Fruit fly (Drosophila melanogaster) whole organism, embryonic: ENCODE data around the gene Sur-8.

ENCODE experiments used
- Abd-B ChIP-seq: fragments of 200-800 bp; sonication (Bioruptor generic); optimal IDR thresholded peaks from 2 replicates; lab custom pipeline; 2018; ENCODE audit warnings: missing biosample characterization, mild to moderate bottlenecking, missing genetic modification characterization, moderate library complexity
- Aef1 ChIP-seq: fragments of 200-800 bp; sonication (Bioruptor generic); IDR thresholded peaks from 3 replicates; pipeline ENCODE4 v1.3.6; 2022; ENCODE audit warnings: missing biosample characterization, missing genetic modification characterization
- B-H1 ChIP-seq: fragments of 200-800 bp; sonication (Bioruptor generic); IDR thresholded peaks from 3 replicates; pipeline ENCODE4 v1.3.6; 2022; ENCODE audit warnings: missing biosample characterization, missing genetic modification characterization
- BEAF-32 ChIP-seq: fragments of 200-800 bp; sonication (Bioruptor generic); optimal IDR thresholded peaks from 3 replicates; lab custom pipeline; 2017; ENCODE audit warnings: missing biosample characterization, missing genetic modification characterization, mild to moderate bottlenecking, moderate library complexity, missing genetic modification reagents
- Bgb ChIP-seq: fragments of 200-800 bp; sonication (Bioruptor generic); IDR thresholded peaks from 2 replicates; pipeline ENCODE4 v1.3.6; 2022; ENCODE audit warnings: missing biosample characterization, missing genetic modification characterization; ENCODE audit not compliant: partially characterized antibody
- CG1024 ChIP-seq: fragments of 200-800 bp; sonication (Bioruptor generic); IDR thresholded peaks from 2 replicates; pipeline ENCODE4 v1.3.6; 2022; ENCODE audit warnings: missing biosample characterization, missing genetic modification characterization
- CG11695 ChIP-seq: fragments of 200-800 bp; sonication (Bioruptor generic); IDR thresholded peaks from 3 replicates; pipeline ENCODE4 v1.3.6; 2022; ENCODE audit warnings: missing biosample characterization, missing genetic modification characterization
- CG12769 ChIP-seq: fragments of 200-800 bp; sonication (Bioruptor generic); optimal IDR thresholded peaks from 2 replicates; lab custom pipeline; 2019; ENCODE audit warnings: missing biosample characterization, mild to moderate bottlenecking, missing genetic modification characterization, moderate library complexity
- CG13296 ChIP-seq: fragments of 200-800 bp; sonication (Bioruptor generic); optimal IDR thresholded peaks from 3 replicates; lab custom pipeline; 2018; ENCODE audit warnings: missing biosample characterization, mild to moderate bottlenecking, missing genetic modification characterization
- CG13624 ChIP-seq: fragments of 200-800 bp; sonication (Bioruptor generic); optimal IDR thresholded peaks from 2 replicates; lab custom pipeline; 2016; ENCODE audit warnings: missing biosample characterization, missing genetic modification characterization
- CG1602 ChIP-seq: fragments of 200-800 bp; sonication (Bioruptor generic); optimal IDR thresholded peaks from 3 replicates; lab custom pipeline; 2016; ENCODE audit warnings: missing biosample characterization, missing genetic modification characterization
- CG1647 ChIP-seq: fragments of 200-800 bp; sonication (Bioruptor generic); optimal IDR thresholded peaks from 3 replicates; lab custom pipeline; 2016; ENCODE audit warnings: missing biosample characterization, missing genetic modification characterization
- CG17361 ChIP-seq: fragments of 200-800 bp; sonication (Bioruptor generic); IDR thresholded peaks from 3 replicates; pipeline ENCODE4 v1.3.6; 2022; ENCODE audit warnings: missing biosample characterization, missing genetic modification characterization
- CG18011 ChIP-seq: fragments of 200-800 bp; sonication (Bioruptor generic); optimal IDR thresholded peaks from 2 replicates; lab custom pipeline; 2017; ENCODE audit warnings: missing biosample characterization, missing genetic modification characterization, mild to moderate bottlenecking, moderate library complexity, missing genotype
- CG2120 ChIP-seq: fragments of 200-800 bp; sonication (Bioruptor generic); optimal IDR thresholded peaks from 3 replicates; lab custom pipeline; 2016; ENCODE audit warnings: missing biosample characterization, missing genetic modification characterization
- CG2199 ChIP-seq: fragments of 200-800 bp; sonication (Bioruptor generic); IDR thresholded peaks from 3 replicates; pipeline ENCODE4 v1.3.6; 2022; ENCODE audit warnings: missing biosample characterization, missing genetic modification characterization
- CG2678 ChIP-seq: fragments of 200-800 bp; sonication (Bioruptor generic); optimal IDR thresholded peaks from 3 replicates; lab custom pipeline; 2019; ENCODE audit warnings: missing biosample characterization, mild to moderate bottlenecking, missing genetic modification characterization, moderate library complexity
- CG2712 ChIP-seq: fragments of 200-800 bp; optimal IDR thresholded peaks from 3 replicates; lab custom pipeline; 2019; ENCODE audit warnings: missing biosample characterization, mild to moderate bottlenecking, missing genetic modification characterization, moderate library complexity
- CG3838 ChIP-seq: fragments of 200-800 bp; sonication (Bioruptor generic); optimal IDR thresholded peaks from 3 replicates; lab custom pipeline; 2016; ENCODE audit warnings: missing biosample characterization, missing genetic modification characterization
- CG43689 ChIP-seq: fragments of 200-800 bp; sonication (Bioruptor generic); IDR thresholded peaks from 2 replicates; pipeline ENCODE4 v1.3.6; 2022; ENCODE audit warnings: missing biosample characterization, missing genetic modification characterization
- CG6791 ChIP-seq: fragments of 200-800 bp; sonication (Bioruptor generic); IDR thresholded peaks from 3 replicates; pipeline ENCODE4 v1.3.6; 2022; ENCODE audit warnings: missing biosample characterization, missing genetic modification characterization; ENCODE audit not compliant: partially characterized antibody
- Camta ChIP-seq: fragments of 200-800 bp; sonication (Bioruptor generic); optimal IDR thresholded peaks from 2 replicates; lab custom pipeline; 2016; ENCODE audit warnings: missing biosample characterization, missing genetic modification characterization
- Chrac-16 ChIP-seq: fragments of 200-800 bp; sonication (Bioruptor generic); optimal IDR thresholded peaks from 3 replicates; lab custom pipeline; 2016; ENCODE audit warnings: missing biosample characterization, missing genetic modification characterization
- Dip3 ChIP-seq: fragments of 200-800 bp; sonication (Bioruptor generic); optimal IDR thresholded peaks from 3 replicates; lab custom pipeline; 2016; ENCODE audit warnings: missing biosample characterization, missing genetic modification characterization
- Hr78 ChIP-seq, 2 experiments: fragments of 200-800 bp in 1 of 2; fragments of >200 bp in 1 of 2; sonication (Bioruptor generic) in 1 of 2; optimal IDR thresholded peaks; 2 replicates each; lab custom pipeline; 2017 to 2019; ENCODE audit warnings: missing biosample characterization in 2 of 2, missing genetic modification characterization in 2 of 2, mild to moderate bottlenecking in 1 of 2, moderate library complexity in 1 of 2
- Hsf ChIP-seq: fragments of 200-800 bp; sonication (Bioruptor generic); optimal IDR thresholded peaks from 3 replicates; lab custom pipeline; 2016; ENCODE audit warnings: missing biosample characterization, missing genetic modification characterization
- Lim3 ChIP-seq: fragments of 200-800 bp; sonication (Bioruptor generic); IDR thresholded peaks from 2 replicates; pipeline ENCODE4 v1.3.6; 2022; ENCODE audit warnings: missing biosample characterization, missing genetic modification characterization
- Med ChIP-seq: fragments of 200-800 bp; sonication (Bioruptor generic); peaks from one replicate; lab custom pipeline; 2016; ENCODE audit warnings: missing biosample characterization, missing genetic modification characterization, mild to moderate bottlenecking, inconsistent platforms, moderate library complexity
- NFAT ChIP-seq: fragments of 200-800 bp; sonication (Bioruptor generic); IDR thresholded peaks from 2 replicates; pipeline ENCODE4 v1.3.6; 2022; ENCODE audit warnings: missing biosample characterization, missing genetic modification characterization
- Nf-YB ChIP-seq: fragments of 200-800 bp; sonication (Bioruptor generic); optimal IDR thresholded peaks from 3 replicates; lab custom pipeline; 2019; ENCODE audit warnings: missing biosample characterization, mild to moderate bottlenecking, missing genetic modification characterization, moderate library complexity
- Opbp ChIP-seq: fragments of 200-800 bp; sonication (Bioruptor generic); IDR thresholded peaks from 3 replicates; pipeline ENCODE4 v1.3.6; 2022; ENCODE audit warnings: missing biosample characterization, missing genetic modification characterization; ENCODE audit not compliant: partially characterized antibody
- al ChIP-seq: fragments of 200-800 bp; sonication (Bioruptor generic); IDR thresholded peaks from 2 replicates; pipeline ENCODE4 v1.3.6; 2022; ENCODE audit warnings: missing biosample characterization, missing genetic modification characterization
- cato ChIP-seq: fragments of 200-800 bp; sonication (Bioruptor generic); optimal IDR thresholded peaks from 2 replicates; lab custom pipeline; 2016; ENCODE audit warnings: missing biosample characterization, missing genetic modification characterization, borderline replicate concordance
- dmrt99B ChIP-seq: fragments of 200-800 bp; sonication (Bioruptor generic); optimal IDR thresholded peaks from 2 replicates; lab custom pipeline; 2018; ENCODE audit warnings: missing biosample characterization, mild to moderate bottlenecking, missing genetic modification characterization, moderate library complexity
- fd64A ChIP-seq: fragments of 200-800 bp; sonication (Bioruptor generic); optimal IDR thresholded peaks from 3 replicates; lab custom pipeline; 2018; ENCODE audit warnings: missing biosample characterization, mild to moderate bottlenecking, missing genetic modification characterization
- fu2 ChIP-seq: fragments of 200-800 bp; sonication (Bioruptor generic); optimal IDR thresholded peaks from 2 replicates; lab custom pipeline; 2016; ENCODE audit warnings: missing biosample characterization, missing genetic modification characterization
- ind ChIP-seq: fragments of 200-800 bp; sonication (Bioruptor generic); optimal IDR thresholded peaks from 3 replicates; lab custom pipeline; 2016; ENCODE audit warnings: missing biosample characterization, missing genetic modification characterization
- jumu ChIP-seq: fragments of 200-800 bp; sonication (Bioruptor generic); optimal IDR thresholded peaks from 3 replicates; lab custom pipeline; 2016; ENCODE audit warnings: missing biosample characterization, missing genetic modification characterization
- ken ChIP-seq: fragments of 200-800 bp; sonication (Bioruptor generic); IDR thresholded peaks from 3 replicates; pipeline ENCODE4 v1.3.6; 2022; ENCODE audit warnings: missing biosample characterization, missing genetic modification characterization
- lbe ChIP-seq: fragments of 200-800 bp; sonication (Bioruptor generic); optimal IDR thresholded peaks from 2 replicates; lab custom pipeline; 2016; ENCODE audit warnings: missing biosample characterization, mild to moderate bottlenecking, missing genetic modification characterization
- pb ChIP-seq: fragments of 200-800 bp; sonication (Bioruptor generic); optimal IDR thresholded peaks from 3 replicates; lab custom pipeline; 2016; ENCODE audit warnings: missing biosample characterization, missing genetic modification characterization
- sc ChIP-seq, 3 experiments: fragments of >200 bp in 2 of 3; fragments of 200-800 bp in 1 of 3; sonication (Bioruptor generic) in 1 of 3; optimal IDR thresholded peaks; 2 replicates in 2 of 3; 3 replicates in 1 of 3; lab custom pipeline; 2017; ENCODE audit warnings: mild to moderate bottlenecking in 1 of 3, missing biosample characterization in 1 of 3, missing genetic modification characterization in 1 of 3, missing genetic modification reagents in 1 of 3
- slbo ChIP-seq: fragments of 200-800 bp; sonication (Bioruptor generic); IDR thresholded peaks from 2 replicates; pipeline ENCODE4 v1.3.6; 2022; ENCODE audit warnings: missing biosample characterization, missing genetic modification characterization
- slou ChIP-seq: fragments of 200-800 bp; sonication (Bioruptor generic); optimal IDR thresholded peaks from 3 replicates; lab custom pipeline; 2016; ENCODE audit warnings: missing biosample characterization, missing genetic modification characterization
- sna ChIP-seq: fragments of 200-800 bp; sonication (Bioruptor generic); IDR thresholded peaks from 2 replicates; pipeline ENCODE4 v1.3.6; 2022; ENCODE audit warnings: missing biosample characterization, missing genetic modification characterization; ENCODE audit not compliant: partially characterized antibody
- stc ChIP-seq: fragments of 200-800 bp; sonication (Bioruptor generic); IDR thresholded peaks from 2 replicates; pipeline ENCODE4 v1.3.6; 2022; ENCODE audit warnings: missing biosample characterization, missing genetic modification characterization
- tio ChIP-seq: fragments of 200-800 bp; sonication (Bioruptor generic); optimal IDR thresholded peaks from 2 replicates; lab custom pipeline; 2017; ENCODE audit warnings: missing biosample characterization, missing genetic modification characterization, inconsistent platforms
- wor ChIP-seq: fragments of 200-800 bp; sonication (Bioruptor generic); IDR thresholded peaks from 2 replicates; pipeline ENCODE4 v1.3.6; 2022; ENCODE audit warnings: missing biosample characterization, missing genetic modification characterization
- zen2 ChIP-seq: fragments of 200-800 bp; sonication (Bioruptor generic); IDR thresholded peaks from 3 replicates; pipeline ENCODE4 v1.3.6; 2022; ENCODE audit warnings: missing biosample characterization, missing genetic modification characterization; ENCODE audit not compliant: partially characterized antibody

The Sur-8 gene

DNA sequence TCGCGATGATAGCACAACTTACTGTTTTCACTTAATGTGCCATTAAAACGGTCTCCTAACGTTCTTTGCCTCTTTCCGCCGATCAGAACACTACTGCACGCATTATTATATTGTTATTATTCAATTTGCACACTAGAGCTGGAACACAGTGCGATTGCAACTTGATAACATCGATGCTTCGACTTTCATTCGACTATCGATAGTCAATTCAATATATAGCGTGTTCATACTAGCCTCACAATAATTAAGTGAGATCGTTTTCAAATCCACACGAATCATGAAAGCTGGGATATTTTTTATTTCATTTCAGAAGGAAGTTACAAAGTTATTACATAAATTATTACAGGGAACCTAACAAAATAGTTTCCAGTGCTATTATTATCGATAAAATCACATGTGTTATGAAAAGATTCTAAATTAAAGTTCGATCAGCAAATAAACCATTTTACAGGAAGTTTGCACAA lies 994 bp downstream of the Sur-8 start (continued):
- TF ChIP-seq BEAF-32 (GFP tag; lab: Kevin White, UChicago) (peak; percentile 90), sc (optimal IDR thresholded peaks at IDR 0.05; lab: Kevin White, UChicago) (no peak), sc (GFP tag; optimal IDR thresholded peaks at IDR 0.05; lab: Kevin White, UChicago) (no peak), Abd-B (GFP tag; lab: Kevin White, UChicago) (no peak), Bgb (peak; percentile 86), CG2712 (tag; lab: Kevin White, UChicago) (peak; percentile 52), ind (GFP tag; lab: Kevin White, UChicago) (peak; percentile 33), CG2120 (GFP tag; lab: Kevin White, UChicago) (peak; percentile 86), CG2199 (GFP tag; lab: Robert Waterston, UW) (0 out of 3 replicates have a peak, but pooled peaks have one; percentile 53), B-H1 (GFP tag; lab: Robert Waterston, UW) (peak; percentile 44), Camta (peak; percentile 53), tio (GFP tag; lab: Kevin White, UChicago) (peak; percentile 27), fd64A (GFP tag; lab: Kevin White, UChicago) (no peak), CG1647 (GFP tag; lab: Kevin White, UChicago) (no peak), CG11695 (GFP tag; lab: Robert Waterston, UW) (0 out of 3 replicates have a peak, but pooled peaks have one; percentile 44), Hsf (GFP tag; lab: Kevin White, UChicago) (peak; percentile 82), CG1024 (peak; percentile 71), zen2 (GFP tag; lab: Robert Waterston, UW) (peak; percentile 63; the same call in 1 of the 3 replicates), Chrac-16 (GFP tag; lab: Kevin White, UChicago) (peak; percentile 41), NFAT (GFP tag; lab: Robert Waterston, UW) (peak; percentile 43; the same call in 1 of the 2 replicates), CG6791 (GFP tag; lab: Robert Waterston, UW) (peak; percentile 85), pb (GFP tag; lab: Kevin White, UChicago) (peak; percentile 27), CG13296 (GFP tag; lab: Kevin White, UChicago) (peak; percentile 14), slbo (GFP tag; lab: Robert Waterston, UW) (peak; percentile 67), Hr78 (GFP tag; optimal IDR thresholded peaks at IDR 0.05; lab: Kevin White, UChicago) (no peak), jumu (GFP tag; lab: Kevin White, UChicago) (peak; percentile 42), Dip3 (peak; percentile 64), Med (GFP tag; lab: Kevin White, UChicago) (peak; percentile 83), Aef1 (GFP tag; lab: Robert Waterston, UW) (0 out of 3 replicates have a peak, but pooled peaks have one; percentile 27), CG1602 (GFP tag; lab: Kevin White, UChicago) (peak; percentile 22), stc (0 out of 2 replicates have a peak, but pooled peaks have one; percentile 32), CG12769 (tag; lab: Kevin White, UChicago) (peak; percentile 72), cato (GFP tag; lab: Kevin White, UChicago) (peak; percentile 6), CG3838 (GFP tag; lab: Kevin White, UChicago) (no peak), Opbp (peak; percentile 86), CG13624 (peak; percentile 39), CG17361 (0 out of 3 replicates have a peak, but pooled peaks have one; percentile 16), ken (GFP tag; lab: Robert Waterston, UW) (no peak), CG43689 (no peak), slou (GFP tag; lab: Kevin White, UChicago) (peak; percentile 13), al (peak; percentile 62; the same call in 1 of the 2 replicates), dmrt99B (tag; lab: Kevin White, UChicago) (peak; percentile 47), CG18011 (peak; percentile 52), wor (GFP tag; lab: Robert Waterston, UW) (no peak), CG2678 (tag; lab: Kevin White, UChicago) (peak; percentile 59), lbe (GFP tag; lab: Kevin White, UChicago) (peak; percentile 3), Nf-YB (peak; percentile 33), fu2 (GFP tag; lab: Kevin White, UChicago) (peak; percentile 67), sna (GFP tag; lab: Robert Waterston, UW) (peak; percentile 63; the same call in 1 of the 2 replicates), Lim3 (GFP tag; lab: Robert Waterston, UW) (no peak)
